Fruit fly (Drosophila melanogaster) whole organism, embryonic: ENCODE results near the gene Eip75B.

Source experiments
- CG10147 ChIP-seq: fragments of 200-800 bp; sonication (Bioruptor generic); optimal IDR thresholded peaks from 2 replicates; lab custom pipeline; 2019; ENCODE audit warnings: missing biosample characterization, mild to moderate bottlenecking, missing genetic modification characterization, moderate library complexity
- CG12299 ChIP-seq: fragments of 200-800 bp; sonication (Bioruptor generic); optimal IDR thresholded peaks from 2 replicates; lab custom pipeline; 2018; ENCODE audit warnings: missing biosample characterization, mild to moderate bottlenecking, missing genetic modification characterization
- CG13894 ChIP-seq: fragments of 200-800 bp; sonication (Bioruptor generic); optimal IDR thresholded peaks from 3 replicates; lab custom pipeline; 2018; ENCODE audit warnings: missing biosample characterization, mild to moderate bottlenecking, missing genetic modification characterization, moderate library complexity
- CG14860 ChIP-seq: fragments of 200-800 bp; sonication (Bioruptor generic); IDR thresholded peaks from 3 replicates; pipeline ENCODE4 v1.3.6; 2022; ENCODE audit warnings: missing biosample characterization, missing genetic modification characterization; ENCODE audit not compliant: partially characterized antibody
- CG16813 ChIP-seq: fragments of 200-800 bp; sonication (Bioruptor generic); IDR thresholded peaks from 3 replicates; pipeline ENCODE4 v1.3.6; 2022; ENCODE audit warnings: missing biosample characterization, missing genetic modification characterization; ENCODE audit not compliant: partially characterized antibody
- CG17186 ChIP-seq: fragments of 200-800 bp; sonication (Bioruptor generic); optimal IDR thresholded peaks from 3 replicates; lab custom pipeline; 2017; ENCODE audit warnings: missing biosample characterization, missing genetic modification reagents, missing genetic modification characterization
- CG17361 ChIP-seq: fragments of 200-800 bp; sonication (Bioruptor generic); IDR thresholded peaks from 3 replicates; pipeline ENCODE4 v1.3.6; 2022; ENCODE audit warnings: missing biosample characterization, missing genetic modification characterization
- CG17912 ChIP-seq: fragments of 200-800 bp; sonication (Bioruptor generic); optimal IDR thresholded peaks from 2 replicates; lab custom pipeline; 2018; ENCODE audit warnings: missing biosample characterization, mild to moderate bottlenecking, missing genetic modification characterization
- CG2199 ChIP-seq: fragments of 200-800 bp; sonication (Bioruptor generic); IDR thresholded peaks from 3 replicates; pipeline ENCODE4 v1.3.6; 2022; ENCODE audit warnings: missing biosample characterization, missing genetic modification characterization
- CG2678 ChIP-seq: fragments of 200-800 bp; sonication (Bioruptor generic); optimal IDR thresholded peaks from 3 replicates; lab custom pipeline; 2019; ENCODE audit warnings: missing biosample characterization, mild to moderate bottlenecking, missing genetic modification characterization, moderate library complexity
- CG31388 ChIP-seq: fragments of 200-800 bp; sonication (Bioruptor generic); optimal IDR thresholded peaks from 2 replicates; lab custom pipeline; 2016; ENCODE audit warnings: missing biosample characterization, missing genetic modification characterization
- CG3163 ChIP-seq: fragments of 200-800 bp; sonication (Bioruptor generic); optimal IDR thresholded peaks from 3 replicates; lab custom pipeline; 2016; ENCODE audit warnings: missing biosample characterization, missing genetic modification characterization
- CG5245 ChIP-seq: fragments of 200-800 bp; sonication (Bioruptor generic); optimal IDR thresholded peaks from 3 replicates; lab custom pipeline; 2016; ENCODE audit warnings: missing biosample characterization, missing genetic modification characterization
- CG7372 ChIP-seq: fragments of 200-800 bp; sonication (Bioruptor generic); IDR thresholded peaks from 2 replicates; pipeline ENCODE4 v1.3.6; 2022; ENCODE audit warnings: missing biosample characterization, missing genetic modification characterization
- CG8281 ChIP-seq: fragments of 200-800 bp; sonication (Bioruptor generic); optimal IDR thresholded peaks from 2 replicates; lab custom pipeline; 2018; ENCODE audit warnings: missing biosample characterization, mild to moderate bottlenecking, missing genetic modification characterization, moderate library complexity
- CG9817 ChIP-seq: fragments of 200-800 bp; sonication (Bioruptor generic); optimal IDR thresholded peaks from 2 replicates; lab custom pipeline; 2018; ENCODE audit warnings: missing biosample characterization, mild to moderate bottlenecking, missing genetic modification characterization, moderate library complexity
- D19A ChIP-seq: fragments of 200-800 bp; optimal IDR thresholded peaks from 3 replicates; lab custom pipeline; 2019; ENCODE audit warnings: missing biosample characterization, mild to moderate bottlenecking, missing genetic modification characterization, moderate library complexity
- Ets97D ChIP-seq: fragments of 200-800 bp; sonication (Bioruptor generic); optimal IDR thresholded peaks from 3 replicates; lab custom pipeline; 2016; ENCODE audit warnings: missing biosample characterization, missing genetic modification characterization
- Fer3 ChIP-seq: fragments of 200-800 bp; sonication (Bioruptor generic); optimal IDR thresholded peaks from 2 replicates; lab custom pipeline; 2018; ENCODE audit warnings: missing biosample characterization, mild to moderate bottlenecking, missing genetic modification characterization, moderate library complexity
- HLH3B ChIP-seq: fragments of 200-800 bp; sonication (Bioruptor generic); IDR thresholded peaks from 2 replicates; pipeline ENCODE4 v1.3.6; 2022; ENCODE audit warnings: missing biosample characterization, missing genetic modification characterization
- HLH54F ChIP-seq: fragments of 200-800 bp; sonication (Bioruptor generic); optimal IDR thresholded peaks from 3 replicates; lab custom pipeline; 2016; ENCODE audit warnings: missing biosample characterization, missing genetic modification characterization
- Jarid2 ChIP-seq: fragments of 200-800 bp; sonication (Bioruptor generic); optimal IDR thresholded peaks from 3 replicates; lab custom pipeline; 2017; ENCODE audit warnings: mild to moderate bottlenecking, missing biosample characterization, missing genetic modification reagents, missing genetic modification characterization
- Meics ChIP-seq: fragments of 200-800 bp; sonication (Bioruptor generic); optimal IDR thresholded peaks from 2 replicates; lab custom pipeline; 2017; ENCODE audit warnings: missing biosample characterization, mild to moderate bottlenecking, missing genetic modification characterization
- Nf-YA ChIP-seq: fragments of 200-800 bp; sonication (Bioruptor generic); IDR thresholded peaks from 2 replicates; pipeline ENCODE4 v1.3.6; 2022; ENCODE audit warnings: missing biosample characterization, missing genetic modification characterization
- Nf-YB ChIP-seq: fragments of 200-800 bp; sonication (Bioruptor generic); optimal IDR thresholded peaks from 3 replicates; lab custom pipeline; 2019; ENCODE audit warnings: missing biosample characterization, mild to moderate bottlenecking, missing genetic modification characterization, moderate library complexity
- Rx ChIP-seq: fragments of 200-800 bp; sonication (Bioruptor generic); IDR thresholded peaks from 2 replicates; pipeline ENCODE4 v1.3.6; 2022; ENCODE audit warnings: missing biosample characterization, missing genetic modification characterization
- Sox102F ChIP-seq: fragments of 200-800 bp; sonication (Bioruptor generic); optimal IDR thresholded peaks from 2 replicates; lab custom pipeline; 2018; ENCODE audit warnings: missing biosample characterization, mild to moderate bottlenecking, missing genetic modification characterization, moderate library complexity
- Trl ChIP-seq, 3 experiments: fragments of >200 bp in 2 of 3; fragments of 200-800 bp in 1 of 3; sonication (Bioruptor generic) in 1 of 3; optimal IDR thresholded peaks; 2 replicates in 1 of 3; 3 replicates in 2 of 3; lab custom pipeline; 2016 to 2017; ENCODE audit warnings: missing biosample characterization in 1 of 3, missing genetic modification characterization in 1 of 3
- YL-1 ChIP-seq: fragments of 200-800 bp; sonication (Bioruptor generic); optimal IDR thresholded peaks from 3 replicates; lab custom pipeline; 2017; ENCODE audit warnings: missing biosample characterization, mild to moderate bottlenecking, missing genetic modification characterization
- amos ChIP-seq: fragments of 200-800 bp; sonication (Bioruptor generic); IDR thresholded peaks from 2 replicates; pipeline ENCODE4 v1.3.6; 2022; ENCODE audit warnings: missing biosample characterization, missing genetic modification characterization; ENCODE audit not compliant: partially characterized antibody
- ase ChIP-seq: fragments of 200-800 bp; sonication (Bioruptor generic); IDR thresholded peaks from 3 replicates; pipeline ENCODE4 v1.3.6; 2022; ENCODE audit warnings: missing biosample characterization, missing genetic modification characterization
- exex ChIP-seq: fragments of 200-800 bp; sonication (Bioruptor generic); optimal IDR thresholded peaks from 4 replicates; lab custom pipeline; 2018; ENCODE audit warnings: missing biosample characterization, mild to moderate bottlenecking, missing genetic modification characterization, moderate library complexity
- gem ChIP-seq: fragments of 200-800 bp; sonication (Bioruptor generic); optimal IDR thresholded peaks from 2 replicates; lab custom pipeline; 2019; ENCODE audit warnings: missing biosample characterization, mild to moderate bottlenecking, missing genetic modification characterization, moderate library complexity
- hbn ChIP-seq: fragments of 200-800 bp; sonication (Bioruptor generic); IDR thresholded peaks from 2 replicates; pipeline ENCODE4 v1.3.6; 2022; ENCODE audit warnings: missing biosample characterization, missing genetic modification characterization; ENCODE audit not compliant: partially characterized antibody
- hkb ChIP-seq, 2 experiments: fragments of 200-800 bp in 1 of 2; fragments of >200 bp in 1 of 2; sonication (Bioruptor generic) in 1 of 2; IDR thresholded peaks in 1 of 2; optimal IDR thresholded peaks in 1 of 2; 2 replicates each; pipeline versions ENCODE4 v1.3.6 to Lab custom; 2017 to 2022; ENCODE audit warnings: missing biosample characterization in 1 of 2, missing genetic modification characterization in 1 of 2
- kni ChIP-seq: fragments of 200-800 bp; sonication (Bioruptor generic); optimal IDR thresholded peaks from 3 replicates; lab custom pipeline; 2017; ENCODE audit warnings: mild to moderate bottlenecking, missing biosample characterization, missing genetic modification reagents, missing genetic modification characterization
- lab ChIP-seq: fragments of 200-800 bp; sonication (Bioruptor generic); optimal IDR thresholded peaks from 3 replicates; lab custom pipeline; 2017; ENCODE audit warnings: missing biosample characterization, missing genetic modification characterization, mild to moderate bottlenecking, moderate library complexity, missing genetic modification reagents
- lilli ChIP-seq: fragments of 200-800 bp; sonication (Bioruptor generic); optimal IDR thresholded peaks from 3 replicates; lab custom pipeline; 2016; ENCODE audit warnings: missing biosample characterization, missing genetic modification characterization
- nerfin-2 ChIP-seq: fragments of 200-800 bp; sonication (Bioruptor generic); IDR thresholded peaks from 2 replicates; pipeline ENCODE4 v1.3.6; 2022; ENCODE audit warnings: missing biosample characterization, missing genetic modification characterization; ENCODE audit not compliant: partially characterized antibody
- pfk ChIP-seq: fragments of 200-800 bp; sonication (Bioruptor generic); optimal IDR thresholded peaks from 2 replicates; lab custom pipeline; 2018; ENCODE audit warnings: missing biosample characterization, mild to moderate bottlenecking, missing genetic modification characterization, moderate library complexity
- prd ChIP-seq, 3 experiments: fragments of >200 bp in 2 of 3; fragments of 200-800 bp in 1 of 3; sonication (Bioruptor generic) in 1 of 3; optimal IDR thresholded peaks in 2 of 3; IDR thresholded peaks in 1 of 3; 2 replicates in 2 of 3; 3 replicates in 1 of 3; pipeline versions ENCODE4 v1.3.6 to Lab custom; 2017 to 2022; ENCODE audit warnings: missing biosample characterization in 1 of 3, missing genetic modification characterization in 1 of 3
- pum ChIP-seq: fragments of 200-800 bp; sonication (Bioruptor generic); optimal IDR thresholded peaks from 2 replicates; lab custom pipeline; 2016; ENCODE audit warnings: missing biosample characterization, missing genetic modification characterization
- pzg ChIP-seq: fragments of 200-800 bp; sonication (Bioruptor generic); optimal IDR thresholded peaks from 3 replicates; lab custom pipeline; 2018; ENCODE audit warnings: missing biosample characterization, mild to moderate bottlenecking, missing genetic modification characterization, moderate library complexity
- row ChIP-seq: fragments of 200-800 bp; sonication (Bioruptor generic); IDR thresholded peaks from 3 replicates; pipeline ENCODE4 v1.3.6; 2022; ENCODE audit warnings: missing biosample characterization, missing genetic modification characterization
- sd ChIP-seq: fragments of 200-800 bp; sonication (Bioruptor generic); optimal IDR thresholded peaks from 3 replicates; lab custom pipeline; 2018; ENCODE audit warnings: missing biosample characterization, mild to moderate bottlenecking, missing genetic modification characterization, moderate library complexity
- sim ChIP-seq: fragments of 200-800 bp; sonication (Bioruptor generic); IDR thresholded peaks from 2 replicates; pipeline ENCODE4 v1.3.6; 2022; ENCODE audit warnings: missing biosample characterization, missing genetic modification characterization
- z ChIP-seq: fragments of 200-800 bp; sonication (Bioruptor generic); IDR thresholded peaks from 3 replicates; pipeline ENCODE4 v1.3.6; 2022; ENCODE audit warnings: missing biosample characterization, missing genetic modification characterization

Gene Eip75B

dm6 chr3L:18112669-18113068, 48.2 kb upstream of the Eip75B start, which contains the start of the genes CG32195 and CG7341 (continued):
- TF ChIP-seq CG9817, result no peak
- TF ChIP-seq CG14860 (GFP tag; lab: Robert Waterston, UW), result peak; percentile 78
- TF ChIP-seq Rx, result no peak
- no peak for TF ChIP-seq Sox102F
- no peak for TF ChIP-seq lab (GFP tag; lab: Kevin White, UChicago)
- TF ChIP-seq CG5245, result no peak
- no peak for TF ChIP-seq pfk (GFP tag; lab: Kevin White, UChicago)
- no peak for TF ChIP-seq CG17912 (GFP tag; lab: Kevin White, UChicago)
- no peak for TF ChIP-seq CG31388
- TF ChIP-seq HLH54F (GFP tag; lab: Kevin White, UChicago), result no peak
- TF ChIP-seq z (GFP tag; lab: Robert Waterston, UW), result no peak
- TF ChIP-seq CG8281, result no peak
- TF ChIP-seq CG3163 (GFP tag; lab: Kevin White, UChicago), result no peak
- no peak for TF ChIP-seq hkb (optimal IDR thresholded peaks at IDR 0.05; lab: Kevin White, UChicago)
- no peak for TF ChIP-seq hkb (GFP tag; IDR thresholded peaks at IDR 0.05; lab: Robert Waterston, UW)
- TF ChIP-seq, all 482 proteins: peak for 57

DNA sequence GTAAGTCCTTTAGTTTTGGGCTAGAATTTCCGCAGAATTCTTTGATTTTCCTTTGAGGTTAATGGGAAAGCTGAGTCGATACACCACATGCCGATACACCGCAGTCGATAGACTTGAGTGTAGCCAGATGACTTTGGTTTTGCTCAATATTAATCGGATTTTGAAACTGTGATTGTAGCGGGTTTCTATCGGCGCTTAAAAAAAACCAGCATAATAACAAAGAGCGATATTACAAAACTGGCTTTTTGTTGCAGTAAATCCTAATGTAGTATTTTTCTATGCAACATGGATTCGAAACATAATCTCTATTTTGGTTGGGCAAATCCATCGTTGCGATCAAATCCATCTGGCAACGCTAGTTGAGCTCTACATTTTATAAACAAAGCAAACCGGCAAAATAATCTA, 45.0 kb upstream of the Eip75B start, which contains the start of the genes Polr3D and mus304:
Gene Polr3D, minus strand, starts transcription at position 116 of the 405 bp plus-strand sequence.
Gene mus304, plus strand, starts transcription at position 356 of the 405 bp plus-strand sequence.
- TF ChIP-seq CG7372 (GFP tag; lab: Robert Waterston, UW) (peak; percentile 28; the same call in 1 of the 2 replicates), Trl (optimal IDR thresholded peaks at IDR 0.05; lab: Kevin White, UChicago) (no peak), Trl (GFP tag; optimal IDR thresholded peaks at IDR 0.05; lab: Kevin White, UChicago) (peak; percentile 39), CG10147 (GFP tag; lab: Kevin White, UChicago) (peak; percentile 39), Ets97D (peak; percentile 62), Nf-YB (GFP tag; lab: Kevin White, UChicago) (peak; percentile 1), CG2678 (tag; lab: Kevin White, UChicago) (peak; percentile 30), D19A (peak; percentile 12), nerfin-2 (GFP tag; lab: Robert Waterston, UW) (peak; percentile 66), hbn (GFP tag; lab: Robert Waterston, UW) (peak; percentile 36; the same call in 1 of the 2 replicates), CG17186 (GFP tag; lab: Kevin White, UChicago) (no peak), Jarid2 (GFP tag; lab: Kevin White, UChicago) (no peak), Fer3 (no peak), Nf-YA (no peak), sim (no peak), Meics (GFP tag; lab: Kevin White, UChicago) (peak; percentile 20), HLH3B (no peak), CG12299 (tag; lab: Kevin White, UChicago) (no peak), kni (peak; percentile 29), CG13894 (tag; lab: Kevin White, UChicago) (peak; percentile 36), gem (tag; lab: Kevin White, UChicago) (peak; percentile 40), CG9817 (peak; percentile 50), pzg (GFP tag; lab: Kevin White, UChicago) (peak; percentile 64), lilli (GFP tag; lab: Kevin White, UChicago) (peak; percentile 36), sd (tag; lab: Kevin White, UChicago) (peak; percentile 59), exex (tag; lab: Kevin White, UChicago) (no peak), ase (GFP tag; lab: Robert Waterston, UW) (no peak), prd (optimal IDR thresholded peaks at IDR 0.05; lab: Kevin White, UChicago) (no peak), prd (GFP tag; IDR thresholded peaks at IDR 0.05; lab: Robert Waterston, UW) (0 out of 3 replicates have a peak, but pooled peaks have one; percentile 12), YL-1 (GFP tag; lab: Kevin White, UChicago) (peak; percentile 58), row (GFP tag; lab: Robert Waterston, UW) (peak; percentile 42; the same call in 2 of the 3 replicates), CG17361 (GFP tag; lab: Robert Waterston, UW) (peak; percentile 40; the same call in 2 of the 3 replicates), amos (peak; percentile 44; the same call in 1 of the 2 replicates), CG2199 (GFP tag; lab: Robert Waterston, UW) (no peak), pum (GFP tag; lab: Kevin White, UChicago) (no peak), CG16813 (GFP tag; lab: Robert Waterston, UW) (peak; percentile 57; the same call in 1 of the 3 replicates)
